Worm (Caenorhabditis elegans): ENCODE data around the gene cyp-13A1.

ce11 chrII:9778495-9778894 is 3.3 kb downstream of the cyp-13A1 start:
- no peak for TF ChIP-seq nhr-11 (tag; optimal IDR thresholded peaks at IDR 0.05)
- no peak for TF ChIP-seq mdl-1 (tag; optimal IDR thresholded peaks at IDR 0.05)
- no peak for TF ChIP-seq unc-39 (tag; optimal IDR thresholded peaks at IDR 0.05)
- no peak for TF ChIP-seq dpl-1 (GFP tag; optimal IDR thresholded peaks at IDR 0.05)
- TF ChIP-seq fkh-10 (GFP tag; optimal IDR thresholded peaks at IDR 0.05), result no peak
- no peak for TF ChIP-seq snpc-4 (tag; optimal IDR thresholded peaks at IDR 0.05)
- TF ChIP-seq lin-15B (tag; optimal IDR thresholded peaks at IDR 0.05), result no peak
- no peak for TF ChIP-seq nhr-6 (tag; optimal IDR thresholded peaks at IDR 0.05)
- no peak for TF ChIP-seq ceh-82 (tag; optimal IDR thresholded peaks at IDR 0.05)
- no peak for TF ChIP-seq lin-29 (GFP tag; IDR thresholded peaks at IDR 0.05)
